Worm (Caenorhabditis elegans) whole organism, mixed stage, embryonic: Measurements from ENCODE around the gene nhr-13.

Experiments used
- M03D4.4 ChIP-seq: sonication (generic microtip); optimal IDR thresholded peaks from 2 replicates; lab custom pipeline; 2017; ENCODE audit warnings: mild to moderate bottlenecking, missing genetic modification characterization, missing compliant biosample characterization
- bed-3 ChIP-seq: fragments of 200-800 bp; sonication (Bioruptor generic); optimal IDR thresholded peaks from 3 replicates; lab custom pipeline; 2018; ENCODE audit warnings: mild to moderate bottlenecking, missing genetic modification characterization, moderate library complexity, missing compliant biosample characterization
- blmp-1 ChIP-seq: fragments of 150-350 bp; optimal IDR thresholded peaks from 2 replicates; lab custom pipeline; 2014; ENCODE audit warnings: missing biosample characterization, missing genetic modification characterization
- ceh-39 ChIP-seq: fragments of 150-350 bp; optimal IDR thresholded peaks from 2 replicates; lab custom pipeline; 2014; ENCODE audit warnings: missing biosample characterization, missing genetic modification characterization
- ceh-83 ChIP-seq: fragments of 200-800 bp; sonication (Bioruptor generic); optimal IDR thresholded peaks from 2 replicates; lab custom pipeline; 2018; ENCODE audit warnings: mild to moderate bottlenecking, missing genetic modification characterization, missing compliant biosample characterization
- ces-1 ChIP-seq: fragments of 150-350 bp; optimal IDR thresholded peaks from 2 replicates; lab custom pipeline; 2014; ENCODE audit warnings: missing biosample characterization, missing genetic modification reagents, missing genetic modification characterization
- drap-1 ChIP-seq: fragments of 200-800 bp; sonication (Bioruptor generic); optimal IDR thresholded peaks from 3 replicates; lab custom pipeline; 2018; ENCODE audit warnings: mild to moderate bottlenecking, missing genetic modification characterization, missing compliant biosample characterization
- elt-1 ChIP-seq: sonication (generic microtip); optimal IDR thresholded peaks from 2 replicates; lab custom pipeline; 2017; ENCODE audit warnings: missing genetic modification characterization, mild to moderate bottlenecking, missing compliant biosample characterization, antibody characterized with exemption, moderate library complexity, borderline replicate concordance; ENCODE audit not compliant: insufficient read depth
- flh-1 ChIP-seq: fragments of 200-800 bp; sonication (Bioruptor generic); optimal IDR thresholded peaks from 2 replicates; lab custom pipeline; 2018; ENCODE audit warnings: mild to moderate bottlenecking, missing genetic modification characterization, moderate library complexity, missing compliant biosample characterization
- ham-2 ChIP-seq: fragments of 200-800 bp; sonication (Bioruptor generic); optimal IDR thresholded peaks from 2 replicates; lab custom pipeline; 2018; ENCODE audit warnings: mild to moderate bottlenecking, missing genetic modification characterization, missing compliant biosample characterization
- hlh-1 ChIP-seq: fragments of 150-350 bp; optimal IDR thresholded peaks from 2 replicates; lab custom pipeline; 2014; ENCODE audit warnings: missing biosample characterization, missing genetic modification reagents, missing genetic modification characterization
- lin-13 ChIP-seq: fragments of 150-350 bp; optimal IDR thresholded peaks from 2 replicates; lab custom pipeline; 2014; ENCODE audit warnings: missing biosample characterization, missing genetic modification characterization
- lin-32 ChIP-seq: fragments of 200-800 bp; sonication (Bioruptor generic); optimal IDR thresholded peaks from 2 replicates; lab custom pipeline; 2018; ENCODE audit warnings: mild to moderate bottlenecking, missing genetic modification characterization, missing compliant biosample characterization
- lsy-2 ChIP-seq: fragments of 150-350 bp; optimal IDR thresholded peaks from 2 replicates; lab custom pipeline; 2014; ENCODE audit warnings: missing biosample characterization, missing genetic modification characterization
- mab-5 ChIP-seq: fragments of 150-350 bp; optimal IDR thresholded peaks from 2 replicates; lab custom pipeline; 2014; ENCODE audit warnings: missing biosample characterization, missing genetic modification characterization
- mep-1 ChIP-seq: fragments of 150-350 bp; optimal IDR thresholded peaks from 2 replicates; lab custom pipeline; 2017; ENCODE audit warnings: missing biosample characterization, missing genetic modification reagents, missing genetic modification characterization, inconsistent platforms
- mls-2 ChIP-seq: sonication (generic microtip); optimal IDR thresholded peaks from 2 replicates; lab custom pipeline; 2016; ENCODE audit warnings: mild to moderate bottlenecking, missing genetic modification characterization, moderate library complexity, missing compliant biosample characterization
- nhr-12 ChIP-seq: fragments of 150-350 bp; optimal IDR thresholded peaks from 2 replicates; lab custom pipeline; 2014; ENCODE audit warnings: missing biosample characterization, missing genetic modification characterization
- nhr-237 ChIP-seq: fragments of 150-350 bp; optimal IDR thresholded peaks from 2 replicates; lab custom pipeline; 2014; ENCODE audit warnings: missing biosample characterization, missing genetic modification characterization
- nhr-28 ChIP-seq: fragments of 150-350 bp; optimal IDR thresholded peaks from 2 replicates; lab custom pipeline; 2014; ENCODE audit warnings: missing biosample characterization, missing genetic modification characterization
- pha-4 ChIP-seq: fragments of 150-350 bp; optimal IDR thresholded peaks from 2 replicates; lab custom pipeline; 2018; ENCODE audit warnings: missing biosample characterization, missing genetic modification reagents, missing genetic modification characterization
- sem-2 ChIP-seq: fragments of 200-800 bp; sonication (Bioruptor generic); optimal IDR thresholded peaks from 2 replicates; lab custom pipeline; 2018; ENCODE audit warnings: mild to moderate bottlenecking, missing genetic modification characterization, missing compliant biosample characterization
- snpc-4 ChIP-seq: fragments of 150-350 bp; optimal IDR thresholded peaks from 2 replicates; lab custom pipeline; 2014; ENCODE audit warnings: missing biosample characterization, missing genetic modification characterization
- sptf-1 ChIP-seq: sonication (generic microtip); optimal IDR thresholded peaks from 2 replicates; lab custom pipeline; 2017; ENCODE audit warnings: mild to moderate bottlenecking, missing genetic modification characterization, moderate library complexity, missing compliant biosample characterization
- unc-120 ChIP-seq: sonication (generic microtip); optimal IDR thresholded peaks from 2 replicates; lab custom pipeline; 2017; ENCODE audit warnings: missing genetic modification characterization, missing compliant biosample characterization; ENCODE audit not compliant: poor library complexity, severe bottlenecking
- unc-39 ChIP-seq: fragments of 150-350 bp; optimal IDR thresholded peaks from 2 replicates; lab custom pipeline; 2014; ENCODE audit warnings: missing biosample characterization, missing genetic modification characterization
- unc-62 ChIP-seq: fragments of 150-350 bp; optimal IDR thresholded peaks from 2 replicates; lab custom pipeline; 2014; ENCODE audit warnings: missing biosample characterization, missing genetic modification reagents, missing genetic modification characterization
- zip-8 ChIP-seq: fragments of 150-350 bp; optimal IDR thresholded peaks from 2 replicates; lab custom pipeline; 2014; ENCODE audit warnings: missing biosample characterization, missing genetic modification characterization

nhr-13 gene

DNA sequence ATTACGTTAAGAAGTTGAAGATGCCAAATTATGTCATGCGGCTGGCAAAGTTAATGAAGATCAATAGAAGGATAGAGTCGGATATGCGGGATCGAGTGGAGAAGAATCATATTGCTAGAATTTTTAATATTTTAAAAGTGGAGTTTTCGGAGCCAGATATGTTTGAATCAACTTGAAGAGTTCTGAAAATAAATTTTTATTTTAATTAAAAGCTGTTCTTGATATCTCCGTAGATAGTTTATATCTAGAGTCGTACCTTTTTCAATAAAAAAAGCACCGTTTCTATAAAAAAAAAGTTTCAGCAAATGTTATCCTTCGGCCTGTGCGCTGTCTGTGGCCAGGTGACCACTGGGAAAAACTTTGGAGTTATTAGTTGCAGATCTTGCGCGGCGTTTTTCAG is 40.9 kb downstream of the nhr-13 start, which contains the start of gene nhr-96:
nhr-96 (plus strand) TSS at position 301 of the 400 bp plus-strand sequence.
- TF ChIP-seq unc-39 (no peak), mab-5 (tag; lab: Kevin White, UChicago) (no peak), ham-2 (no peak), unc-62 (no peak), elt-1 (tag; lab: Kevin White, UChicago) (no peak), nhr-28 (tag; lab: Kevin White, UChicago) (no peak), nhr-237 (tag; lab: Kevin White, UChicago) (no peak), hlh-1 (tag; lab: Kevin White, UChicago) (no peak), blmp-1 (no peak), bed-3 (GFP tag; lab: Kevin White, UChicago) (no peak), sem-2 (GFP tag; lab: Kevin White, UChicago) (no peak), ces-1 (GFP tag; lab: Kevin White, UChicago) (no peak), lsy-2 (tag; lab: Kevin White, UChicago) (no peak), lin-32 (GFP tag; lab: Kevin White, UChicago) (no peak), mls-2 (tag; lab: Kevin White, UChicago) (no peak), zip-8 (tag; lab: Kevin White, UChicago) (no peak), unc-120 (tag; lab: Kevin White, UChicago) (no peak)

DNA sequence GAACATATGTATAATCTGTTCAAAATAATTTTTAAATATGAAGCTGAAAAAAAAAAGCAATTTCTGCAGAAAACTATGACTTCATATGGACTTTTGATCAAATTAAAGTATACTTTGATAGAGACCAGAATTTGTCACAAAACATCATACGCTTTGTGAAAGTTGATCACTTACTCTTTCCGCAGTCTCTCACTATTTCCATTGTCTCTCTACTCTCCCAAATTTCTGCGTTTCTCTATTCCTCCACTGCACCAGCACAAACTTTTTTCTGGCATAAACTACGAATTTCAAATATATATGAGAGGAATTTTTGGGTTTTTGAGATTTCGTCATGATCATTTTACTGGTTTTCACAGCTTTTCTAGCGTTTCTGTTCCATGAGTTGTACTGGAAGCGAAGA is 43.6 kb downstream of the nhr-13 start, which contains the start of gene cyp-33C4:
cyp-33C4 (plus strand) TSS at position 293 of the 400 bp plus-strand sequence.
- TF ChIP-seq bed-3 (GFP tag; lab: Kevin White, UChicago) = no peak
- no peak for TF ChIP-seq elt-1 (tag; lab: Kevin White, UChicago)
- no peak for TF ChIP-seq zip-8 (tag; lab: Kevin White, UChicago)
- no peak for TF ChIP-seq lin-13 (tag; lab: Kevin White, UChicago)
- TF ChIP-seq nhr-28 (tag; lab: Kevin White, UChicago) = no peak
- TF ChIP-seq sptf-1 = no peak
- TF ChIP-seq unc-39 = no peak
- no peak for TF ChIP-seq unc-62
- no peak for TF ChIP-seq flh-1
- TF ChIP-seq M03D4.4 = no peak
- TF ChIP-seq mep-1 (tag; lab: Kevin White, UChicago) = no peak
- TF ChIP-seq ceh-83 (GFP tag; lab: Kevin White, UChicago) = no peak
- no peak for TF ChIP-seq mab-5 (tag; lab: Kevin White, UChicago)

DNA sequence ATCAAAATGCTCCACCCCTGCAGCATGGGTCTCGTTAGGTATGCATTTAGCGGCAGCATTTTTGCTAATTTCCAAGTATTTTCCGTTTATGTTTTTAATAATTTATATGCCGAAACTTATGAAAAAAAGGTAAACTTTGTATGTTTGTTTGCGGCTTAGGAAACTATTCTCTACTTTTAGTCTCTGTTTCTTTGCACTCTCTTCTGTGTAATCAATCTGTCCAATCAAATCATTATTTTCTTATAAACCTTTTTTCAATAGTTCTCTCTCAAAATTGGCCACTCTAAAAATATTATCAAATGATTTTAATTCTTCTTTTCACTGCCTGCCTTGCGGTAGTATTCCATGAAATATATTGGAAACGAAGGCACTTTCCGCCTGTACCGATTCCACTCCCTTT is 45.7 kb downstream of the nhr-13 start:
- TF ChIP-seq mls-2 (tag; lab: Kevin White, UChicago) (no peak), sptf-1 (no peak), unc-39 (no peak), pha-4 (tag; lab: Kevin White, UChicago) (no peak), drap-1 (GFP tag; lab: Kevin White, UChicago) (no peak), mep-1 (tag; lab: Kevin White, UChicago) (no peak), ces-1 (GFP tag; lab: Kevin White, UChicago) (no peak), flh-1 (no peak), ham-2 (no peak), nhr-28 (tag; lab: Kevin White, UChicago) (no peak), ceh-39 (tag; lab: Kevin White, UChicago) (no peak), snpc-4 (tag; lab: Kevin White, UChicago) (no peak), ceh-83 (GFP tag; lab: Kevin White, UChicago) (no peak), sem-2 (GFP tag; lab: Kevin White, UChicago) (no peak), nhr-12 (tag; lab: Kevin White, UChicago) (no peak)

DNA sequence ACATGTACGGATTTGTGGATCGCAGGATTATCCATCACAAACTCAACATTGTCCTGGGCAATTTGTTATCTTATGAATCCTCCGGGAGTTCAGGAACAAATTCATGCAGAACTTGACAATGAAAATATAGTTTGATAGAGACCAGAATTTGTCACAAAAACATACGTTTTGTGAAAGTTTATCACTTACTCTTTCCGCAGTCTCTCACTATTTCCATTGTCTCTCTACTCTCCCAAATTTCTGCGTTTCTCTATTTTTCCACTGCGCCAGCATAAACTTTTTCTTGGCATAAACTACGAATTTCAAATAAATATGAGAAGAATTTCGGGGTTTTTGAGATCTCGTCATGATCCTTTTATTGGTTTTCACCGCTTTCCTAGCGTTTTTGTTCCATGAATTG is 50.3 kb downstream of the nhr-13 start, which contains the start of gene cyp-33C3:
cyp-33C3 (plus strand) TSS at position 149 of the 400 bp plus-strand sequence.
- no peak for TF ChIP-seq drap-1 (GFP tag; lab: Kevin White, UChicago)

DNA sequence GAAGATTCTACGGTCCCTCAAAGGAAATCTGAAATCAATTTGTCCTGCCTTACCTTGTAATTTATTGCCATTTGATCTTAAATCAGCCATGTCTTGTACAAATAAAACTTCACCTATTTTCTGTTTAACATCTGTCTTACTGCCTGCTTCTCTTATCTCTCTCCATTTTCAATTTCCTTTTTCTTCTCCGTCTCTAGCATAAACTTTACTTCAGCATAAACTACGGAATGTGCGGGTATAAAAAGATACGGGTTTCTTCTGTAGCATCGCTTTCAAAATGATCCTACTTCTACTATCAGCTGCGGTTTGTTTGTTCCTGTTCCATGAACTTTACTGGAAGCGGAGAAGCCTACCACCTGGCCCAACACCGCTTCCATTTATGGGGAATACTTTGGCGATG is 52.5 kb downstream of the nhr-13 start, which contains the start of gene cyp-33C5:
cyp-33C5 (plus strand) TSS at position 254 of the 400 bp plus-strand sequence.
- TF ChIP-seq elt-1 (tag; lab: Kevin White, UChicago) (no peak), drap-1 (GFP tag; lab: Kevin White, UChicago) (no peak)
